Fruit fly (Drosophila melanogaster): Measurements from ENCODE around the gene olf413.
A peak's percentile ranks its signal among the peaks of the same experiment; 100 is the strongest.

Gene olf413

dm6 chr3L:22132726-22133125 lies 3.2 kb upstream of the olf413 start:
- TF ChIP-seq Fer3 (tag; optimal IDR thresholded peaks at IDR 0.05) (no peak), NfI (GFP tag; optimal IDR thresholded peaks at IDR 0.05) (no peak), zen2 (GFP tag; IDR thresholded peaks at IDR 0.05; ENCODE audit: partially characterized antibody) (no peak), CG3838 (GFP tag; optimal IDR thresholded peaks at IDR 0.05) (no peak), CG18476 (GFP tag; optimal IDR thresholded peaks at IDR 0.05) (no peak), Nf-YB (GFP tag; optimal IDR thresholded peaks at IDR 0.05) (peak; percentile 96), Eip74EF (GFP tag; optimal IDR thresholded peaks at IDR 0.05) (no peak), gcm (GFP tag; optimal IDR thresholded peaks at IDR 0.05) (peak; percentile 75), btn (GFP tag; optimal IDR thresholded peaks at IDR 0.05) (no peak), CG14860 (GFP tag; IDR thresholded peaks at IDR 0.05; ENCODE audit: partially characterized antibody) (no peak), CG16815 (GFP tag; optimal IDR thresholded peaks at IDR 0.05) (no peak), Taf1 (GFP tag; IDR thresholded peaks at IDR 0.05) (no peak), CG1602 (GFP tag; optimal IDR thresholded peaks at IDR 0.05) (no peak), sc (optimal IDR thresholded peaks at IDR 0.05) (no peak), sc (GFP tag; optimal IDR thresholded peaks at IDR 0.05) (no peak), tll (GFP tag; optimal IDR thresholded peaks at IDR 0.05) (peak in 1 of 2 experiments; percentile 21), CG13123 (GFP tag; optimal IDR thresholded peaks at IDR 0.05) (no peak), Opbp (GFP tag; IDR thresholded peaks at IDR 0.05; ENCODE audit: partially characterized antibody) (0 out of 3 replicates have a peak, but pooled peaks have one; percentile 21), z (GFP tag; IDR thresholded peaks at IDR 0.05) (peak; percentile 82), CG1832 (GFP tag; optimal IDR thresholded peaks at IDR 0.05) (peak; percentile 45), Hey (tag; optimal IDR thresholded peaks at IDR 0.05) (no peak), CG16813 (GFP tag; IDR thresholded peaks at IDR 0.05; ENCODE audit: partially characterized antibody) (no peak), sens (GFP tag) (peak; percentile 14), Sry-β (GFP tag; optimal IDR thresholded peaks at IDR 0.05) (no peak), CG30020 (tag; optimal IDR thresholded peaks at IDR 0.05) (no peak), CG15601 (tag; optimal IDR thresholded peaks at IDR 0.05) (peak; percentile 4), TFAM (GFP tag; optimal IDR thresholded peaks at IDR 0.05) (no peak), CG32767 (GFP tag; IDR thresholded peaks at IDR 0.05) (no peak), chif (GFP tag; optimal IDR thresholded peaks at IDR 0.05) (no peak), lov (optimal IDR thresholded peaks at IDR 0.05) (no peak), lov (GFP tag; IDR thresholded peaks at IDR 0.05) (no peak), ttk (GFP tag; IDR thresholded peaks at IDR 0.05) (peak; percentile 23; the same call in 1 of the 2 replicates), run (tag; optimal IDR thresholded peaks at IDR 0.05) (no peak), Drgx (GFP tag; IDR thresholded peaks at IDR 0.05) (no peak), CTCF (GFP tag; optimal IDR thresholded peaks at IDR 0.05) (no peak), Trl (optimal IDR thresholded peaks at IDR 0.05) (peak in 1 of 2 experiments; percentile 46), Trl (GFP tag; optimal IDR thresholded peaks at IDR 0.05) (no peak), knrl (GFP tag; IDR thresholded peaks at IDR 0.05; ENCODE audit: partially characterized antibody) (no peak), CG10431 (GFP tag; optimal IDR thresholded peaks at IDR 0.05) (no peak), CG15479 (GFP tag; optimal IDR thresholded peaks at IDR 0.05) (peak; percentile 33), ham (GFP tag; IDR thresholded peaks at IDR 0.05) (no peak), Oaz (GFP tag; IDR thresholded peaks at IDR 0.05) (no peak), sna (GFP tag; IDR thresholded peaks at IDR 0.05; ENCODE audit: partially characterized antibody) (no peak), Stat92E (GFP tag; optimal IDR thresholded peaks at IDR 0.05) (no peak), nmo (GFP tag; optimal IDR thresholded peaks at IDR 0.05) (no peak), CG3407 (GFP tag; optimal IDR thresholded peaks at IDR 0.05) (no peak), CG11696 (GFP tag; IDR thresholded peaks at IDR 0.05) (no peak), GATAe (GFP tag; conservative IDR thresholded peaks at IDR 0.05) (no peak), Nf-YC (tag; optimal IDR thresholded peaks at IDR 0.05) (peak; percentile 86), bbx (GFP tag; IDR thresholded peaks at IDR 0.05; ENCODE audit: partially characterized antibody) (no peak)
